Fruit fly (Drosophila melanogaster) whole organism, embryonic: Measurements from ENCODE around the gene CG14154.

Experiments used
- Bgb ChIP-seq: fragments of 200-800 bp; sonication (Bioruptor generic); IDR thresholded peaks from 2 replicates; pipeline ENCODE4 v1.3.6; 2022; ENCODE audit warnings: missing biosample characterization, missing genetic modification characterization; ENCODE audit not compliant: partially characterized antibody
- CG10209 ChIP-seq: fragments of 200-800 bp; sonication (Bioruptor generic); optimal IDR thresholded peaks from 3 replicates; lab custom pipeline; 2017; ENCODE audit warnings: missing biosample characterization, mild to moderate bottlenecking, missing genetic modification characterization, missing genetic modification reagents
- CG10979 ChIP-seq: fragments of 200-800 bp; sonication (Bioruptor generic); optimal IDR thresholded peaks from 2 replicates; lab custom pipeline; 2018; ENCODE audit warnings: missing biosample characterization, mild to moderate bottlenecking, missing genetic modification characterization, moderate library complexity
- CG11085 ChIP-seq: fragments of 200-800 bp; sonication (Bioruptor generic); IDR thresholded peaks from 2 replicates; pipeline ENCODE4 v1.3.6; 2022; ENCODE audit warnings: missing biosample characterization, missing genetic modification characterization
- CG11696 ChIP-seq: fragments of 200-800 bp; sonication (Bioruptor generic); IDR thresholded peaks from 2 replicates; pipeline ENCODE4 v1.3.6; 2022; ENCODE audit warnings: missing biosample characterization, missing genetic modification characterization
- CG13123 ChIP-seq: fragments of 200-800 bp; sonication (Bioruptor generic); optimal IDR thresholded peaks from 2 replicates; lab custom pipeline; 2016; ENCODE audit warnings: missing biosample characterization, missing genetic modification characterization
- CG14860 ChIP-seq: fragments of 200-800 bp; sonication (Bioruptor generic); IDR thresholded peaks from 3 replicates; pipeline ENCODE4 v1.3.6; 2022; ENCODE audit warnings: missing biosample characterization, missing genetic modification characterization; ENCODE audit not compliant: partially characterized antibody
- CG1529 ChIP-seq: fragments of 200-800 bp; sonication (Bioruptor generic); optimal IDR thresholded peaks from 3 replicates; lab custom pipeline; 2018; ENCODE audit warnings: missing biosample characterization, missing genetic modification characterization
- CG17186 ChIP-seq: fragments of 200-800 bp; sonication (Bioruptor generic); optimal IDR thresholded peaks from 3 replicates; lab custom pipeline; 2017; ENCODE audit warnings: missing biosample characterization, missing genetic modification reagents, missing genetic modification characterization
- CG31441 ChIP-seq: fragments of 200-800 bp; sonication (Bioruptor generic); IDR thresholded peaks from 2 replicates; pipeline ENCODE4 v1.3.6; 2022; ENCODE audit warnings: missing biosample characterization, missing genetic modification characterization
- CG33213 ChIP-seq: fragments of 200-800 bp; sonication (Bioruptor generic); optimal IDR thresholded peaks from 3 replicates; lab custom pipeline; 2016; ENCODE audit warnings: missing biosample characterization, missing genetic modification characterization
- CG6175 ChIP-seq: fragments of 200-800 bp; sonication (Bioruptor generic); IDR thresholded peaks from 3 replicates; pipeline ENCODE4 v1.3.6; 2022; ENCODE audit warnings: missing biosample characterization, missing genetic modification characterization
- CG8281 ChIP-seq: fragments of 200-800 bp; sonication (Bioruptor generic); optimal IDR thresholded peaks from 2 replicates; lab custom pipeline; 2018; ENCODE audit warnings: missing biosample characterization, mild to moderate bottlenecking, missing genetic modification characterization, moderate library complexity
- CG8359 ChIP-seq: fragments of 200-800 bp; sonication (Bioruptor generic); optimal IDR thresholded peaks from 2 replicates; lab custom pipeline; 2017; ENCODE audit warnings: missing biosample characterization, mild to moderate bottlenecking, missing genetic modification characterization, borderline replicate concordance
- CG8765 ChIP-seq: fragments of 200-800 bp; sonication (Bioruptor generic); IDR thresholded peaks from 2 replicates; pipeline ENCODE4 v1.3.6; 2022; ENCODE audit warnings: missing biosample characterization, missing genetic modification characterization
- CG9215 ChIP-seq: fragments of 200-800 bp; sonication (Bioruptor generic); IDR thresholded peaks from 2 replicates; pipeline ENCODE4 v1.3.6; 2022; ENCODE audit warnings: missing biosample characterization, missing genetic modification characterization
- Camta ChIP-seq: fragments of 200-800 bp; sonication (Bioruptor generic); optimal IDR thresholded peaks from 2 replicates; lab custom pipeline; 2016; ENCODE audit warnings: missing biosample characterization, missing genetic modification characterization
- CrebB ChIP-seq: fragments of 200-800 bp; sonication (Bioruptor generic); optimal IDR thresholded peaks from 3 replicates; lab custom pipeline; 2018; ENCODE audit warnings: missing biosample characterization, mild to moderate bottlenecking, missing genetic modification characterization
- Ets65A ChIP-seq: fragments of 200-800 bp; sonication (Bioruptor generic); peaks from one replicate; lab custom pipeline; 2016; ENCODE audit warnings: missing biosample characterization, missing genetic modification characterization
- H15 ChIP-seq: fragments of 200-800 bp; sonication (Bioruptor generic); IDR thresholded peaks from 3 replicates; pipeline ENCODE4 v1.3.6; 2022; ENCODE audit warnings: missing biosample characterization, missing genetic modification characterization
- HLHmδ ChIP-seq: fragments of 200-800 bp; sonication (Bioruptor generic); optimal IDR thresholded peaks from 2 replicates; lab custom pipeline; 2018; ENCODE audit warnings: missing biosample characterization, mild to moderate bottlenecking, missing genetic modification characterization, moderate library complexity
- HmgD ChIP-seq: fragments of 200-800 bp; sonication (Bioruptor generic); optimal IDR thresholded peaks from 3 replicates; lab custom pipeline; 2016; ENCODE audit warnings: missing biosample characterization, missing genetic modification characterization
- Jarid2 ChIP-seq: fragments of 200-800 bp; sonication (Bioruptor generic); optimal IDR thresholded peaks from 3 replicates; lab custom pipeline; 2017; ENCODE audit warnings: mild to moderate bottlenecking, missing biosample characterization, missing genetic modification reagents, missing genetic modification characterization
- Nf-YA ChIP-seq: fragments of 200-800 bp; sonication (Bioruptor generic); IDR thresholded peaks from 2 replicates; pipeline ENCODE4 v1.3.6; 2022; ENCODE audit warnings: missing biosample characterization, missing genetic modification characterization
- PHDP ChIP-seq: fragments of 200-800 bp; sonication (Bioruptor generic); optimal IDR thresholded peaks from 3 replicates; lab custom pipeline; 2018; ENCODE audit warnings: missing biosample characterization, mild to moderate bottlenecking, missing genetic modification characterization, moderate library complexity
- Ptx1 ChIP-seq: fragments of 200-800 bp; sonication (Bioruptor generic); IDR thresholded peaks from 2 replicates; pipeline ENCODE4 v1.3.6; 2022; ENCODE audit warnings: missing biosample characterization, missing genetic modification characterization
- Xrp1 ChIP-seq: fragments of 200-800 bp; sonication (Bioruptor generic); IDR thresholded peaks from 2 replicates; pipeline ENCODE4 v1.3.6; 2022; ENCODE audit warnings: missing biosample characterization, missing genetic modification characterization
- YL-1 ChIP-seq: fragments of 200-800 bp; sonication (Bioruptor generic); optimal IDR thresholded peaks from 3 replicates; lab custom pipeline; 2017; ENCODE audit warnings: missing biosample characterization, mild to moderate bottlenecking, missing genetic modification characterization
- corto ChIP-seq: fragments of 200-800 bp; sonication (Bioruptor generic); optimal IDR thresholded peaks from 2 replicates; lab custom pipeline; 2016; ENCODE audit warnings: missing biosample characterization, mild to moderate bottlenecking, missing genetic modification characterization, moderate library complexity
- da ChIP-seq: fragments of 200-800 bp; sonication (Bioruptor generic); optimal IDR thresholded peaks from 2 replicates; lab custom pipeline; 2016; ENCODE audit warnings: missing biosample characterization, missing genetic modification characterization
- disco-r ChIP-seq: fragments of 200-800 bp; sonication (Bioruptor generic); optimal IDR thresholded peaks from 2 replicates; lab custom pipeline; 2016; ENCODE audit warnings: missing biosample characterization, missing genetic modification characterization
- dysf ChIP-seq: fragments of 200-800 bp; sonication (Bioruptor generic); IDR thresholded peaks from 3 replicates; pipeline ENCODE4 v1.3.6; 2022; ENCODE audit warnings: missing biosample characterization, missing genetic modification characterization
- en ChIP-seq: fragments of 200-800 bp; sonication (Bioruptor generic); optimal IDR thresholded peaks from 2 replicates; lab custom pipeline; 2016; ENCODE audit warnings: missing biosample characterization, missing genetic modification characterization
- esg ChIP-seq: fragments of 200-800 bp; sonication (Bioruptor generic); conservative IDR thresholded peaks from 2 replicates; pipeline ENCODE4 v1.3.6; 2022; ENCODE audit warnings: missing biosample characterization, missing genetic modification characterization
- fd96Cb ChIP-seq: fragments of 200-800 bp; sonication (Bioruptor generic); optimal IDR thresholded peaks from 2 replicates; lab custom pipeline; 2018; ENCODE audit warnings: missing biosample characterization, mild to moderate bottlenecking, missing genetic modification characterization, moderate library complexity
- gcm2 ChIP-seq: fragments of 200-800 bp; sonication (Bioruptor generic); optimal IDR thresholded peaks from 2 replicates; lab custom pipeline; 2016; ENCODE audit warnings: missing biosample characterization, missing genetic modification characterization
- hth ChIP-seq: fragments of >200 bp; optimal IDR thresholded peaks from 2 replicates; lab custom pipeline; 2017; ENCODE audit warnings: inconsistent platforms
- knrl ChIP-seq: fragments of 200-800 bp; sonication (Bioruptor generic); IDR thresholded peaks from 3 replicates; pipeline ENCODE4 v1.3.6; 2022; ENCODE audit warnings: missing biosample characterization, missing genetic modification characterization; ENCODE audit not compliant: partially characterized antibody
- luna ChIP-seq: fragments of 200-800 bp; sonication (Bioruptor generic); optimal IDR thresholded peaks from 2 replicates; lab custom pipeline; 2016; ENCODE audit warnings: missing biosample characterization, missing genetic modification characterization
- nau ChIP-seq: fragments of 200-800 bp; sonication (Bioruptor generic); optimal IDR thresholded peaks from 3 replicates; lab custom pipeline; 2017; ENCODE audit warnings: missing biosample characterization, mild to moderate bottlenecking, missing genetic modification characterization, missing genetic modification reagents
- pan ChIP-seq, 4 experiments: fragments of >200 bp in 3 of 4; fragments of 200-800 bp in 1 of 4; sonication (Bioruptor generic) in 1 of 4; optimal IDR thresholded peaks in 3 of 4; IDR thresholded peaks in 1 of 4; 2 replicates each; pipeline versions ENCODE4 v1.3.6 to Lab custom; 2017 to 2022; ENCODE audit warnings: missing biosample characterization in 2 of 4, missing genetic modification characterization in 2 of 4, mixed read lengths in 1 of 4
- pb ChIP-seq: fragments of 200-800 bp; sonication (Bioruptor generic); optimal IDR thresholded peaks from 3 replicates; lab custom pipeline; 2016; ENCODE audit warnings: missing biosample characterization, missing genetic modification characterization
- pum ChIP-seq: fragments of 200-800 bp; sonication (Bioruptor generic); optimal IDR thresholded peaks from 2 replicates; lab custom pipeline; 2016; ENCODE audit warnings: missing biosample characterization, missing genetic modification characterization
- sim ChIP-seq: fragments of 200-800 bp; sonication (Bioruptor generic); IDR thresholded peaks from 2 replicates; pipeline ENCODE4 v1.3.6; 2022; ENCODE audit warnings: missing biosample characterization, missing genetic modification characterization
- slou ChIP-seq: fragments of 200-800 bp; sonication (Bioruptor generic); optimal IDR thresholded peaks from 3 replicates; lab custom pipeline; 2016; ENCODE audit warnings: missing biosample characterization, missing genetic modification characterization
- tio ChIP-seq: fragments of 200-800 bp; sonication (Bioruptor generic); optimal IDR thresholded peaks from 2 replicates; lab custom pipeline; 2017; ENCODE audit warnings: missing biosample characterization, missing genetic modification characterization, inconsistent platforms
- unpg ChIP-seq: fragments of 200-800 bp; sonication (Bioruptor generic); optimal IDR thresholded peaks from 3 replicates; lab custom pipeline; 2018; ENCODE audit warnings: missing biosample characterization, mild to moderate bottlenecking, missing genetic modification characterization, moderate library complexity
- vfl ChIP-seq: fragments of 200-800 bp; sonication (Bioruptor generic); optimal IDR thresholded peaks from 2 replicates; lab custom pipeline; 2016; ENCODE audit warnings: missing biosample characterization, missing genetic modification characterization
- wek ChIP-seq: fragments of 200-800 bp; sonication (Bioruptor generic); optimal IDR thresholded peaks from 3 replicates; lab custom pipeline; 2018; ENCODE audit warnings: missing biosample characterization, mild to moderate bottlenecking, missing genetic modification characterization, moderate library complexity
- yki ChIP-seq: fragments of >200 bp; optimal IDR thresholded peaks from 3 replicates; lab custom pipeline; 2018
- zfh2 ChIP-seq: fragments of 200-800 bp; sonication (Bioruptor generic); optimal IDR thresholded peaks from 2 replicates; lab custom pipeline; 2016; ENCODE audit warnings: missing biosample characterization, missing genetic modification characterization

CG14154 gene

dm6 chr3L:10683899-10684340 is 42.2 kb downstream of the CG14154 start (continued):
- TF ChIP-seq CG31441 (peak; percentile 55), Jarid2 (GFP tag; lab: Kevin White, UChicago) (peak; percentile 48), gcm2 (GFP tag; lab: Kevin White, UChicago) (no peak), CG6175 (no peak), esg (GFP tag; lab: Robert Waterston, UW) (peak; percentile 70), Bgb (GFP tag; lab: Robert Waterston, UW) (0 out of 2 replicates have a peak, but pooled peaks have one; percentile 14), CG11085 (GFP tag; lab: Robert Waterston, UW) (no peak), CG9215 (GFP tag; lab: Robert Waterston, UW) (peak; percentile 68), pum (GFP tag; lab: Kevin White, UChicago) (peak; percentile 80), CG8281 (tag; lab: Kevin White, UChicago) (no peak), fd96Cb (tag; lab: Kevin White, UChicago) (peak; percentile 79), vfl (GFP tag; lab: Kevin White, UChicago) (peak; percentile 6), knrl (no peak), unpg (GFP tag; lab: Kevin White, UChicago) (peak; percentile 62), CG8765 (GFP tag; lab: Robert Waterston, UW) (no peak), Nf-YA (GFP tag; lab: Robert Waterston, UW) (peak; percentile 48), CG8359 (GFP tag; lab: Kevin White, UChicago) (peak; percentile 34), tio (GFP tag; lab: Kevin White, UChicago) (no peak), CG11696 (no peak), CrebB (tag; lab: Kevin White, UChicago) (no peak), YL-1 (GFP tag; lab: Kevin White, UChicago) (no peak), PHDP (tag; lab: Kevin White, UChicago) (peak; percentile 17), pb (peak; percentile 83), CG14860 (GFP tag; lab: Robert Waterston, UW) (no peak), sim (GFP tag; lab: Robert Waterston, UW) (no peak), yki (lab: Kevin White, UChicago) (no peak), en (GFP tag; lab: Kevin White, UChicago) (peak; percentile 36), HmgD (GFP tag; lab: Kevin White, UChicago) (no peak), CG13123 (GFP tag; lab: Kevin White, UChicago) (no peak), H15 (peak; percentile 71; the same call in 2 of the 3 replicates), Xrp1 (GFP tag; lab: Robert Waterston, UW) (peak; percentile 65), disco-r (peak; percentile 31), slou (GFP tag; lab: Kevin White, UChicago) (no peak), CG1529 (GFP tag; lab: Kevin White, UChicago) (peak; percentile 16), CG17186 (GFP tag; lab: Kevin White, UChicago) (no peak), Ets65A (peak; percentile 98), wek (no peak), corto (no peak), dysf (GFP tag; lab: Robert Waterston, UW) (peak; percentile 80), pan (optimal IDR thresholded peaks at IDR 0.05; lab: Kevin White, UChicago) (no peak), pan (GFP tag; optimal IDR thresholded peaks at IDR 0.05 in 1 of 2, IDR thresholded peaks at IDR 0.05 in 1 of 2) (peak in 1 of 2 experiments; percentile 81), Ptx1 (GFP tag; lab: Robert Waterston, UW) (peak; percentile 84), CG33213 (GFP tag; lab: Kevin White, UChicago) (peak; percentile 71), Camta (GFP tag; lab: Kevin White, UChicago) (peak; percentile 52), zfh2 (GFP tag; lab: Kevin White, UChicago) (peak; percentile 55), CG10209 (GFP tag; lab: Kevin White, UChicago) (peak; percentile 64), hth (lab: Kevin White, UChicago) (no peak), nau (GFP tag; lab: Kevin White, UChicago) (peak; percentile 63), HLHmδ (GFP tag; lab: Kevin White, UChicago) (no peak), da (GFP tag; lab: Kevin White, UChicago) (no peak), luna (GFP tag; lab: Kevin White, UChicago) (no peak), CG10979 (peak; percentile 68)
